Fruit fly (Drosophila melanogaster) whole organism, prepupa: ENCODE results near the gene fzr.

Source experiments
- Blimp-1 ChIP-seq: fragments of 200-800 bp; sonication (Bioruptor generic); optimal IDR thresholded peaks from 3 replicates; lab custom pipeline; 2017; ENCODE audit warnings: missing biosample characterization, missing genetic modification characterization, mild to moderate bottlenecking, moderate library complexity, missing genetic modification reagents
- CG10631 ChIP-seq: fragments of 200-800 bp; sonication (Bioruptor generic); optimal IDR thresholded peaks from 2 replicates; lab custom pipeline; 2016; ENCODE audit warnings: missing biosample characterization, missing genetic modification characterization
- CG10669 ChIP-seq: fragments of 200-800 bp; sonication (Bioruptor generic); optimal IDR thresholded peaks from 3 replicates; lab custom pipeline; 2018; ENCODE audit warnings: missing biosample characterization, mild to moderate bottlenecking, missing genetic modification characterization, moderate library complexity
- CG11902 ChIP-seq: fragments of 200-800 bp; sonication (Bioruptor generic); optimal IDR thresholded peaks from 3 replicates; lab custom pipeline; 2016; ENCODE audit warnings: missing biosample characterization, missing genetic modification characterization
- CG15336 ChIP-seq: fragments of 200-800 bp; sonication (Bioruptor generic); IDR thresholded peaks from 2 replicates; pipeline ENCODE4 v1.3.6; 2022; ENCODE audit warnings: missing biosample characterization, missing genetic modification characterization
- CG1621 ChIP-seq: fragments of 200-800 bp; sonication (Bioruptor generic); optimal IDR thresholded peaks from 3 replicates; lab custom pipeline; 2018; ENCODE audit warnings: missing biosample characterization, mild to moderate bottlenecking, missing genetic modification characterization
- CG3032 ChIP-seq: fragments of 200-800 bp; optimal IDR thresholded peaks from 2 replicates; lab custom pipeline; 2019; ENCODE audit warnings: missing biosample characterization, mild to moderate bottlenecking, missing genetic modification characterization, moderate library complexity
- CG32006 ChIP-seq: fragments of 200-800 bp; sonication (Bioruptor generic); optimal IDR thresholded peaks from 3 replicates; lab custom pipeline; 2017; ENCODE audit warnings: missing biosample characterization, mild to moderate bottlenecking, missing genetic modification characterization
- CG34406 ChIP-seq: fragments of 200-800 bp; sonication (Bioruptor generic); optimal IDR thresholded peaks from 3 replicates; lab custom pipeline; 2016; ENCODE audit warnings: missing biosample characterization, missing genetic modification characterization
- CG3919 ChIP-seq: fragments of 200-800 bp; sonication (Bioruptor generic); optimal IDR thresholded peaks from 3 replicates; lab custom pipeline; 2016; ENCODE audit warnings: missing biosample characterization, missing genetic modification characterization
- CG6163 ChIP-seq: fragments of 200-800 bp; sonication (Bioruptor generic); IDR thresholded peaks from 3 replicates; pipeline ENCODE4 v1.3.6; 2022; ENCODE audit warnings: missing biosample characterization, missing genetic modification characterization
- CG6276 ChIP-seq: fragments of 200-800 bp; sonication (Bioruptor generic); optimal IDR thresholded peaks from 2 replicates; lab custom pipeline; 2017; ENCODE audit warnings: missing biosample characterization, mild to moderate bottlenecking, missing genetic modification characterization
- CG6792 ChIP-seq: fragments of 200-800 bp; sonication (Bioruptor generic); optimal IDR thresholded peaks from 3 replicates; lab custom pipeline; 2016; ENCODE audit warnings: missing biosample characterization, missing genetic modification characterization
- CG6808 ChIP-seq: fragments of 200-800 bp; sonication (Bioruptor generic); optimal IDR thresholded peaks from 3 replicates; lab custom pipeline; 2017; ENCODE audit warnings: missing biosample characterization, missing genetic modification characterization, mild to moderate bottlenecking, moderate library complexity, missing genetic modification reagents
- CG8119 ChIP-seq: fragments of 200-800 bp; sonication (Bioruptor generic); IDR thresholded peaks from 3 replicates; pipeline ENCODE4 v1.3.6; 2022; ENCODE audit warnings: missing biosample characterization, missing genetic modification characterization
- CG8319 ChIP-seq: fragments of 200-800 bp; sonication (Bioruptor generic); optimal IDR thresholded peaks from 3 replicates; lab custom pipeline; 2016; ENCODE audit warnings: missing biosample characterization, missing genetic modification characterization
- Eip75B ChIP-seq: fragments of 200-800 bp; sonication (Bioruptor generic); optimal IDR thresholded peaks from 3 replicates; lab custom pipeline; 2016; ENCODE audit warnings: missing biosample characterization, missing genetic modification characterization
- Eip78C ChIP-seq: fragments of 200-800 bp; sonication (Bioruptor generic); peaks from one replicate; lab custom pipeline; 2016; ENCODE audit warnings: missing biosample characterization, missing genetic modification characterization
- Ets21C ChIP-seq: fragments of 200-800 bp; sonication (Bioruptor generic); optimal IDR thresholded peaks from 3 replicates; lab custom pipeline; 2016; ENCODE audit warnings: missing biosample characterization, missing genetic modification characterization
- Gug ChIP-seq: fragments of 200-800 bp; sonication (Bioruptor generic); IDR thresholded peaks from 2 replicates; pipeline ENCODE4 v1.3.6; 2022; ENCODE audit warnings: missing biosample characterization, missing genetic modification characterization
- Hr38 ChIP-seq: sonication (Bioruptor generic); optimal IDR thresholded peaks from 2 replicates; lab custom pipeline; 2016; ENCODE audit warnings: missing biosample characterization, missing genetic modification characterization
- Hr39 ChIP-seq: fragments of 200-800 bp; sonication (Bioruptor generic); optimal IDR thresholded peaks from 2 replicates; lab custom pipeline; 2016; ENCODE audit warnings: missing biosample characterization, missing genetic modification characterization
- Hr4 ChIP-seq: fragments of 200-800 bp; sonication (Bioruptor generic); optimal IDR thresholded peaks from 3 replicates; lab custom pipeline; 2016; ENCODE audit warnings: missing biosample characterization, missing genetic modification characterization
- Met ChIP-seq: fragments of 200-800 bp; sonication (Bioruptor generic); optimal IDR thresholded peaks from 3 replicates; lab custom pipeline; 2016; ENCODE audit warnings: missing biosample characterization, missing genetic modification characterization
- OdsH ChIP-seq: fragments of 200-800 bp; sonication (Bioruptor generic); optimal IDR thresholded peaks from 3 replicates; lab custom pipeline; 2016; ENCODE audit warnings: missing biosample characterization, missing genetic modification characterization
- Smox ChIP-seq: fragments of 200-800 bp; sonication (Bioruptor generic); optimal IDR thresholded peaks from 3 replicates; lab custom pipeline; 2016; ENCODE audit warnings: missing biosample characterization, missing genetic modification characterization
- Sox14 ChIP-seq: fragments of 200-800 bp; sonication (Bioruptor generic); optimal IDR thresholded peaks from 3 replicates; lab custom pipeline; 2016; ENCODE audit warnings: missing biosample characterization, missing genetic modification characterization
- Sox15 ChIP-seq: fragments of 200-800 bp; sonication (Bioruptor generic); optimal IDR thresholded peaks from 3 replicates; lab custom pipeline; 2016; ENCODE audit warnings: missing biosample characterization, missing genetic modification characterization
- achi ChIP-seq: fragments of 200-800 bp; sonication (Bioruptor generic); optimal IDR thresholded peaks from 3 replicates; lab custom pipeline; 2016; ENCODE audit warnings: missing biosample characterization, missing genetic modification characterization
- acj6 ChIP-seq: fragments of 200-800 bp; sonication (Bioruptor generic); optimal IDR thresholded peaks from 3 replicates; lab custom pipeline; 2016; ENCODE audit warnings: missing biosample characterization, missing genetic modification characterization
- cyc ChIP-seq: fragments of 200-800 bp; sonication (Bioruptor generic); optimal IDR thresholded peaks from 3 replicates; lab custom pipeline; 2016; ENCODE audit warnings: missing biosample characterization, missing genetic modification characterization
- dac ChIP-seq: fragments of 200-800 bp; sonication (Bioruptor generic); optimal IDR thresholded peaks from 2 replicates; lab custom pipeline; 2017; ENCODE audit warnings: missing biosample characterization, mild to moderate bottlenecking, missing genetic modification characterization
- dsx ChIP-seq: fragments of 200-800 bp; optimal IDR thresholded peaks from 3 replicates; lab custom pipeline; 2019; ENCODE audit warnings: missing biosample characterization, mild to moderate bottlenecking, missing genetic modification characterization, moderate library complexity; ENCODE audit not compliant: poor library complexity, severe bottlenecking
- eg ChIP-seq: fragments of 200-800 bp; sonication (Bioruptor generic); IDR thresholded peaks from 3 replicates; pipeline ENCODE4 v1.3.6; 2022; ENCODE audit warnings: missing biosample characterization, missing genetic modification characterization
- esn ChIP-seq: fragments of 200-800 bp; sonication (Bioruptor generic); optimal IDR thresholded peaks from 2 replicates; lab custom pipeline; 2016; ENCODE audit warnings: missing biosample characterization, mild to moderate bottlenecking, missing genetic modification characterization, moderate library complexity
- fd59A ChIP-seq: fragments of 200-800 bp; sonication (Bioruptor generic); optimal IDR thresholded peaks from 2 replicates; lab custom pipeline; 2017; ENCODE audit warnings: missing biosample characterization, mild to moderate bottlenecking, missing genetic modification characterization, missing genetic modification reagents
- fd85E ChIP-seq: fragments of 200-800 bp; sonication (Bioruptor generic); optimal IDR thresholded peaks from 3 replicates; lab custom pipeline; 2016; ENCODE audit warnings: missing biosample characterization, missing genetic modification characterization
- lz ChIP-seq: fragments of 200-800 bp; sonication (Bioruptor generic); optimal IDR thresholded peaks from 3 replicates; lab custom pipeline; 2016; ENCODE audit warnings: missing biosample characterization, missing genetic modification characterization
- pdm3 ChIP-seq: fragments of 200-800 bp; sonication (Bioruptor generic); optimal IDR thresholded peaks from 3 replicates; lab custom pipeline; 2016; ENCODE audit warnings: missing biosample characterization, missing genetic modification characterization
- ss ChIP-seq, 2 experiments: fragments of 200-800 bp; sonication (Bioruptor generic); optimal IDR thresholded peaks; 2 replicates in 1 of 2; 3 replicates in 1 of 2; lab custom pipeline; 2017 to 2018; ENCODE audit warnings: mild to moderate bottlenecking in 2 of 2, missing biosample characterization in 2 of 2, missing genetic modification characterization in 2 of 2, moderate library complexity in 1 of 2
- svp ChIP-seq: fragments of 200-800 bp; sonication (Bioruptor generic); peaks from one replicate; lab custom pipeline; 2016; ENCODE audit warnings: missing biosample characterization, missing genetic modification characterization
- topi ChIP-seq: fragments of 200-800 bp; sonication (Bioruptor generic); optimal IDR thresholded peaks from 3 replicates; lab custom pipeline; 2016; ENCODE audit warnings: missing biosample characterization, missing genetic modification characterization
- vri ChIP-seq: fragments of 200-800 bp; sonication (Bioruptor generic); optimal IDR thresholded peaks from 3 replicates; lab custom pipeline; 2016; ENCODE audit warnings: missing biosample characterization, mild to moderate bottlenecking, missing genetic modification characterization

Gene fzr

dm6 chrX:4702804-4703414 is 23.6 kb upstream of the fzr start:
- TF ChIP-seq Eip78C (GFP tag; lab: Kevin White, UChicago) (peak; percentile 61), Hr39 (peak; percentile 42), vri (GFP tag; lab: Kevin White, UChicago) (peak; percentile 79), CG10669 (GFP tag; lab: Kevin White, UChicago) (no peak)
- TF ChIP-seq, all 60 proteins: peak for 3

- no peak for TF ChIP-seq eg (GFP tag; lab: Robert Waterston, UW)
- no peak for TF ChIP-seq topi (GFP tag; lab: Kevin White, UChicago)
- peak; percentile 24 for TF ChIP-seq vri (GFP tag; lab: Kevin White, UChicago)
- TF ChIP-seq svp (GFP tag; lab: Kevin White, UChicago), result peak; percentile 30
- TF ChIP-seq dsx, result peak; percentile 13
Observed at dm6 chrX:4702118-4702517, 22.8 kb upstream of the fzr start, which contains the start of gene Pdha. Pdha (plus strand) TSS chrX:4702284.

dm6 chrX:4699775-4700174 is 20.4 kb upstream of the fzr start:
- TF ChIP-seq fd85E (GFP tag; lab: Kevin White, UChicago) (no peak), CG6276 (GFP tag; lab: Kevin White, UChicago) (no peak), OdsH (GFP tag; lab: Kevin White, UChicago) (peak; percentile 3), pdm3 (GFP tag; lab: Kevin White, UChicago) (peak; percentile 6), Sox15 (GFP tag; lab: Kevin White, UChicago) (no peak), ss (GFP tag; optimal IDR thresholded peaks at IDR 0.05; lab: Kevin White, UChicago) (no peak), achi (peak; percentile 16), Met (peak; percentile 24), CG3919 (peak; percentile 19), topi (GFP tag; lab: Kevin White, UChicago) (no peak), CG6792 (GFP tag; lab: Kevin White, UChicago) (peak; percentile 18), Gug (GFP tag; lab: Robert Waterston, UW) (no peak), CG6808 (GFP tag; lab: Kevin White, UChicago) (no peak), Hr38 (no peak), Blimp-1 (GFP tag; lab: Kevin White, UChicago) (no peak), CG8319 (GFP tag; lab: Kevin White, UChicago) (no peak), CG15336 (GFP tag; lab: Robert Waterston, UW) (peak; percentile 24; the same call in 1 of the 2 replicates), CG6163 (no peak), CG11902 (no peak), CG1621 (tag; lab: Kevin White, UChicago) (no peak), eg (GFP tag; lab: Robert Waterston, UW) (no peak; the same call in 2 of the 3 replicates), Hr4 (GFP tag; lab: Kevin White, UChicago) (no peak), Hr39 (peak; percentile 17), CG34406 (peak; percentile 12), svp (GFP tag; lab: Kevin White, UChicago) (peak; percentile 71), lz (GFP tag; lab: Kevin White, UChicago) (peak; percentile 17), Sox14 (no peak), CG3032 (no peak), CG8119 (GFP tag; lab: Robert Waterston, UW) (peak; percentile 35; the same call in 2 of the 3 replicates), Eip78C (GFP tag; lab: Kevin White, UChicago) (peak; percentile 65), Smox (GFP tag; lab: Kevin White, UChicago) (peak; percentile 30), Ets21C (GFP tag; lab: Kevin White, UChicago) (no peak), dac (no peak), CG10631 (GFP tag; lab: Kevin White, UChicago) (peak; percentile 19), CG32006 (peak; percentile 23), Eip75B (peak; percentile 47), acj6 (GFP tag; lab: Kevin White, UChicago) (peak; percentile 19), cyc (peak; percentile 20), fd59A (GFP tag; lab: Kevin White, UChicago) (no peak), esn (GFP tag; lab: Kevin White, UChicago) (peak; percentile 29)
